Fruit fly (Drosophila melanogaster) whole organism, embryonic: ENCODE data around the gene CG13476.

Experiments
- Abd-B ChIP-seq: fragments of 200-800 bp; sonication (Bioruptor generic); optimal IDR thresholded peaks from 2 replicates; lab custom pipeline; 2018; ENCODE audit warnings: missing biosample characterization, mild to moderate bottlenecking, missing genetic modification characterization, moderate library complexity
- CG10959 ChIP-seq: fragments of 200-800 bp; sonication (Bioruptor generic); IDR thresholded peaks from 2 replicates; pipeline ENCODE4 v1.3.6; 2022; ENCODE audit warnings: missing biosample characterization, missing genetic modification characterization
- CG11456 ChIP-seq: fragments of 200-800 bp; sonication (Bioruptor generic); IDR thresholded peaks from 3 replicates; pipeline ENCODE4 v1.3.6; 2022; ENCODE audit warnings: missing biosample characterization, missing genetic modification characterization
- CG11560 ChIP-seq: fragments of 200-800 bp; sonication (Bioruptor generic); IDR thresholded peaks from 3 replicates; pipeline ENCODE4 v1.3.6; 2022; ENCODE audit warnings: missing biosample characterization, missing genetic modification characterization
- CG11696 ChIP-seq: fragments of 200-800 bp; sonication (Bioruptor generic); IDR thresholded peaks from 2 replicates; pipeline ENCODE4 v1.3.6; 2022; ENCODE audit warnings: missing biosample characterization, missing genetic modification characterization
- CG11723 ChIP-seq: fragments of 200-800 bp; sonication (Bioruptor generic); optimal IDR thresholded peaks from 2 replicates; lab custom pipeline; 2017; ENCODE audit warnings: missing biosample characterization, mild to moderate bottlenecking, missing genetic modification characterization
- CG12155 ChIP-seq: fragments of 200-800 bp; sonication (Bioruptor generic); optimal IDR thresholded peaks from 3 replicates; lab custom pipeline; 2016; ENCODE audit warnings: missing biosample characterization, missing genetic modification characterization
- CG12659 ChIP-seq: fragments of 200-800 bp; sonication (Bioruptor generic); optimal IDR thresholded peaks from 3 replicates; lab custom pipeline; 2017; ENCODE audit warnings: mild to moderate bottlenecking, missing biosample characterization, missing genetic modification reagents, missing genetic modification characterization
- CG14965 ChIP-seq: fragments of 200-800 bp; sonication (Bioruptor generic); optimal IDR thresholded peaks from 2 replicates; lab custom pipeline; 2016; ENCODE audit warnings: missing biosample characterization, missing genetic modification characterization, borderline replicate concordance
- CG15269 ChIP-seq: fragments of 200-800 bp; sonication (Bioruptor generic); optimal IDR thresholded peaks from 2 replicates; lab custom pipeline; 2018; ENCODE audit warnings: missing biosample characterization, mild to moderate bottlenecking, missing genetic modification characterization, moderate library complexity
- CG16779 ChIP-seq: fragments of 200-800 bp; sonication (Bioruptor generic); IDR thresholded peaks from 2 replicates; pipeline ENCODE4 v1.3.6; 2022; ENCODE audit warnings: missing biosample characterization, missing genetic modification characterization
- CG2120 ChIP-seq: fragments of 200-800 bp; sonication (Bioruptor generic); optimal IDR thresholded peaks from 3 replicates; lab custom pipeline; 2016; ENCODE audit warnings: missing biosample characterization, missing genetic modification characterization
- CG2202 ChIP-seq: fragments of 200-800 bp; sonication (Bioruptor generic); optimal IDR thresholded peaks from 2 replicates; lab custom pipeline; 2018; ENCODE audit warnings: missing biosample characterization, mild to moderate bottlenecking, missing genetic modification characterization
- CG30431 ChIP-seq: fragments of 200-800 bp; sonication (Bioruptor generic); optimal IDR thresholded peaks from 2 replicates; lab custom pipeline; 2017; ENCODE audit warnings: missing biosample characterization, missing genetic modification characterization
- CG32532 ChIP-seq: fragments of 200-800 bp; sonication (Bioruptor generic); IDR thresholded peaks from 2 replicates; pipeline ENCODE4 v1.3.6; 2022; ENCODE audit warnings: missing biosample characterization, missing genetic modification characterization
- CG3407 ChIP-seq: fragments of 200-800 bp; sonication (Bioruptor generic); optimal IDR thresholded peaks from 2 replicates; lab custom pipeline; 2018; ENCODE audit warnings: missing biosample characterization, mild to moderate bottlenecking, missing genetic modification characterization
- CG34224 ChIP-seq: fragments of 200-800 bp; sonication (Bioruptor generic); IDR thresholded peaks from 3 replicates; pipeline ENCODE4 v1.3.6; 2022; ENCODE audit warnings: missing biosample characterization, missing genetic modification characterization; ENCODE audit not compliant: partially characterized antibody
- CG6791 ChIP-seq: fragments of 200-800 bp; sonication (Bioruptor generic); IDR thresholded peaks from 3 replicates; pipeline ENCODE4 v1.3.6; 2022; ENCODE audit warnings: missing biosample characterization, missing genetic modification characterization; ENCODE audit not compliant: partially characterized antibody
- CG8765 ChIP-seq: fragments of 200-800 bp; sonication (Bioruptor generic); IDR thresholded peaks from 2 replicates; pipeline ENCODE4 v1.3.6; 2022; ENCODE audit warnings: missing biosample characterization, missing genetic modification characterization
- CG8944 ChIP-seq: fragments of 200-800 bp; sonication (Bioruptor generic); optimal IDR thresholded peaks from 3 replicates; lab custom pipeline; 2016; ENCODE audit warnings: missing biosample characterization, missing genetic modification characterization
- CG9876 ChIP-seq: fragments of 200-800 bp; sonication (Bioruptor generic); optimal IDR thresholded peaks from 2 replicates; lab custom pipeline; 2016; ENCODE audit warnings: missing biosample characterization, missing genetic modification characterization
- Dp ChIP-seq: fragments of 200-800 bp; sonication (Bioruptor generic); optimal IDR thresholded peaks from 2 replicates; lab custom pipeline; 2018; ENCODE audit warnings: missing biosample characterization, mild to moderate bottlenecking, missing genetic modification characterization, moderate library complexity
- ERR ChIP-seq: fragments of 200-800 bp; sonication (Bioruptor generic); optimal IDR thresholded peaks from 2 replicates; lab custom pipeline; 2016; ENCODE audit warnings: missing biosample characterization, missing genetic modification characterization
- Fer3 ChIP-seq: fragments of 200-800 bp; sonication (Bioruptor generic); optimal IDR thresholded peaks from 2 replicates; lab custom pipeline; 2018; ENCODE audit warnings: missing biosample characterization, mild to moderate bottlenecking, missing genetic modification characterization, moderate library complexity
- HLHmδ ChIP-seq: fragments of 200-800 bp; sonication (Bioruptor generic); optimal IDR thresholded peaks from 2 replicates; lab custom pipeline; 2018; ENCODE audit warnings: missing biosample characterization, mild to moderate bottlenecking, missing genetic modification characterization, moderate library complexity
- Hr78 ChIP-seq, 2 experiments: fragments of 200-800 bp in 1 of 2; fragments of >200 bp in 1 of 2; sonication (Bioruptor generic) in 1 of 2; optimal IDR thresholded peaks; 2 replicates each; lab custom pipeline; 2017 to 2019; ENCODE audit warnings: missing biosample characterization in 2 of 2, missing genetic modification characterization in 2 of 2, mild to moderate bottlenecking in 1 of 2, moderate library complexity in 1 of 2
- Max ChIP-seq: fragments of 200-800 bp; sonication (Bioruptor generic); optimal IDR thresholded peaks from 2 replicates; lab custom pipeline; 2016; ENCODE audit warnings: missing biosample characterization, mild to moderate bottlenecking, missing genetic modification characterization
- Six4 ChIP-seq: fragments of 200-800 bp; sonication (Bioruptor generic); optimal IDR thresholded peaks from 2 replicates; lab custom pipeline; 2016; ENCODE audit warnings: missing biosample characterization, missing genetic modification characterization
- Tbp ChIP-seq: fragments of >200 bp; optimal IDR thresholded peaks from 2 replicates; lab custom pipeline; 2018; ENCODE audit warnings: missing biosample characterization, missing genetic modification characterization
- Xbp1 ChIP-seq: fragments of 200-800 bp; sonication (Bioruptor generic); optimal IDR thresholded peaks from 3 replicates; lab custom pipeline; 2016; ENCODE audit warnings: missing biosample characterization, mild to moderate bottlenecking, missing genetic modification characterization
- ac ChIP-seq: fragments of 200-800 bp; sonication (Bioruptor generic); optimal IDR thresholded peaks from 3 replicates; lab custom pipeline; 2017; ENCODE audit warnings: missing biosample characterization, mild to moderate bottlenecking, missing genetic modification characterization
- al ChIP-seq: fragments of 200-800 bp; sonication (Bioruptor generic); IDR thresholded peaks from 2 replicates; pipeline ENCODE4 v1.3.6; 2022; ENCODE audit warnings: missing biosample characterization, missing genetic modification characterization
- ase ChIP-seq: fragments of 200-800 bp; sonication (Bioruptor generic); IDR thresholded peaks from 3 replicates; pipeline ENCODE4 v1.3.6; 2022; ENCODE audit warnings: missing biosample characterization, missing genetic modification characterization
- ewg ChIP-seq: fragments of 200-800 bp; sonication (Bioruptor generic); optimal IDR thresholded peaks from 3 replicates; lab custom pipeline; 2017; ENCODE audit warnings: mild to moderate bottlenecking, missing biosample characterization, missing genetic modification reagents, missing genetic modification characterization
- fd102C ChIP-seq: fragments of 200-800 bp; sonication (Bioruptor generic); optimal IDR thresholded peaks from 2 replicates; lab custom pipeline; 2018; ENCODE audit warnings: missing biosample characterization, mild to moderate bottlenecking, missing genetic modification characterization, moderate library complexity
- fd3F ChIP-seq: fragments of 200-800 bp; sonication (Bioruptor generic); optimal IDR thresholded peaks from 2 replicates; lab custom pipeline; 2018; ENCODE audit warnings: missing biosample characterization, mild to moderate bottlenecking, missing genetic modification characterization, moderate library complexity
- fd96Cb ChIP-seq: fragments of 200-800 bp; sonication (Bioruptor generic); optimal IDR thresholded peaks from 2 replicates; lab custom pipeline; 2018; ENCODE audit warnings: missing biosample characterization, mild to moderate bottlenecking, missing genetic modification characterization, moderate library complexity
- gsb-n ChIP-seq: fragments of 200-800 bp; sonication (Bioruptor generic); optimal IDR thresholded peaks from 3 replicates; lab custom pipeline; 2018; ENCODE audit warnings: missing biosample characterization, mild to moderate bottlenecking, missing genetic modification characterization
- her ChIP-seq: fragments of 200-800 bp; sonication (Bioruptor generic); optimal IDR thresholded peaks from 2 replicates; lab custom pipeline; 2016; ENCODE audit warnings: missing biosample characterization, missing genetic modification characterization
- lilli ChIP-seq: fragments of 200-800 bp; sonication (Bioruptor generic); optimal IDR thresholded peaks from 3 replicates; lab custom pipeline; 2016; ENCODE audit warnings: missing biosample characterization, missing genetic modification characterization
- lmd ChIP-seq: fragments of 200-800 bp; sonication (Bioruptor generic); IDR thresholded peaks from 2 replicates; pipeline ENCODE4 v1.3.6; 2022; ENCODE audit warnings: missing biosample characterization, missing genetic modification characterization
- mirr ChIP-seq: fragments of 200-800 bp; sonication (Bioruptor generic); optimal IDR thresholded peaks from 3 replicates; lab custom pipeline; 2018; ENCODE audit warnings: missing biosample characterization, mild to moderate bottlenecking, missing genetic modification characterization
- org-1 ChIP-seq: fragments of 200-800 bp; sonication (Bioruptor generic); optimal IDR thresholded peaks from 2 replicates; lab custom pipeline; 2017; ENCODE audit warnings: missing biosample characterization, missing genetic modification characterization
- pho ChIP-seq: fragments of 200-800 bp; sonication (Bioruptor generic); optimal IDR thresholded peaks from 2 replicates; lab custom pipeline; 2016; ENCODE audit warnings: missing biosample characterization, missing genetic modification characterization
- prd ChIP-seq, 3 experiments: fragments of >200 bp in 2 of 3; fragments of 200-800 bp in 1 of 3; sonication (Bioruptor generic) in 1 of 3; optimal IDR thresholded peaks in 2 of 3; IDR thresholded peaks in 1 of 3; 2 replicates in 2 of 3; 3 replicates in 1 of 3; pipeline versions ENCODE4 v1.3.6 to Lab custom; 2017 to 2022; ENCODE audit warnings: missing biosample characterization in 1 of 3, missing genetic modification characterization in 1 of 3
- tin ChIP-seq: fragments of 200-800 bp; sonication (Bioruptor generic); optimal IDR thresholded peaks from 3 replicates; lab custom pipeline; 2016; ENCODE audit warnings: missing biosample characterization, missing genetic modification characterization
- tna ChIP-seq: fragments of 200-800 bp; sonication (Bioruptor generic); IDR thresholded peaks from 2 replicates; pipeline ENCODE4 v1.3.6; 2022; ENCODE audit warnings: missing biosample characterization, missing genetic modification characterization; ENCODE audit not compliant: partially characterized antibody
- toy ChIP-seq: fragments of 200-800 bp; sonication (Bioruptor generic); IDR thresholded peaks from 2 replicates; pipeline ENCODE4 v1.3.6; 2022; ENCODE audit warnings: missing biosample characterization, missing genetic modification characterization
- twi ChIP-seq: fragments of 200-800 bp; optimal IDR thresholded peaks from 2 replicates; lab custom pipeline; 2019; ENCODE audit warnings: missing biosample characterization, mild to moderate bottlenecking, missing genetic modification characterization, moderate library complexity

Gene CG13476

dm6 chr3L:14665802-14666351, 39.4 kb upstream of the CG13476 start (continued):
- TF ChIP-seq prd (optimal IDR thresholded peaks at IDR 0.05; lab: Kevin White, UChicago) (no peak), prd (GFP tag; IDR thresholded peaks at IDR 0.05; lab: Robert Waterston, UW) (peak; percentile 91), Hr78 (GFP tag; optimal IDR thresholded peaks at IDR 0.05; lab: Kevin White, UChicago) (peak in 1 of 2 experiments; percentile 77), toy (GFP tag; lab: Robert Waterston, UW) (peak; percentile 74), fd102C (GFP tag; lab: Kevin White, UChicago) (peak; percentile 66), CG3407 (peak; percentile 79), Six4 (GFP tag; lab: Kevin White, UChicago) (peak; percentile 88), CG14965 (GFP tag; lab: Kevin White, UChicago) (peak; percentile 64), lmd (peak; percentile 87), mirr (GFP tag; lab: Kevin White, UChicago) (peak; percentile 56), CG15269 (peak; percentile 91), CG8765 (GFP tag; lab: Robert Waterston, UW) (peak; percentile 73), pho (GFP tag; lab: Kevin White, UChicago) (peak; percentile 84), twi (peak; percentile 78), CG8944 (GFP tag; lab: Kevin White, UChicago) (peak; percentile 85), CG6791 (GFP tag; lab: Robert Waterston, UW) (no peak), gsb-n (peak; percentile 84), lilli (GFP tag; lab: Kevin White, UChicago) (peak; percentile 93), CG10959 (peak; percentile 84), Abd-B (GFP tag; lab: Kevin White, UChicago) (peak; percentile 88), CG12155 (GFP tag; lab: Kevin White, UChicago) (peak; percentile 84), Dp (no peak), CG34224 (GFP tag; lab: Robert Waterston, UW) (no peak), CG32532 (GFP tag; lab: Robert Waterston, UW) (peak; percentile 81), Xbp1 (GFP tag; lab: Kevin White, UChicago) (peak; percentile 92), CG16779 (GFP tag; lab: Robert Waterston, UW) (0 out of 2 replicates have a peak, but pooled peaks have one; percentile 9), CG9876 (GFP tag; lab: Kevin White, UChicago) (peak; percentile 81), CG11560 (peak; percentile 64; the same call in 1 of the 3 replicates), al (GFP tag; lab: Robert Waterston, UW) (peak; percentile 55), CG2202 (tag; lab: Kevin White, UChicago) (peak; percentile 85), fd96Cb (tag; lab: Kevin White, UChicago) (peak; percentile 91), ewg (GFP tag; lab: Kevin White, UChicago) (peak; percentile 82), her (GFP tag; lab: Kevin White, UChicago) (peak; percentile 79), CG12659 (GFP tag; lab: Kevin White, UChicago) (peak; percentile 88), ase (peak; percentile 79), tna (GFP tag; lab: Robert Waterston, UW) (no peak), CG11723 (GFP tag; lab: Kevin White, UChicago) (peak; percentile 84), ac (peak; percentile 85), Fer3 (peak; percentile 74), tin (GFP tag; lab: Kevin White, UChicago) (peak; percentile 91), ERR (peak; percentile 79), org-1 (GFP tag; lab: Kevin White, UChicago) (peak; percentile 83), Max (GFP tag; lab: Kevin White, UChicago) (peak; percentile 83), fd3F (GFP tag; lab: Kevin White, UChicago) (peak; percentile 68), CG30431 (peak; percentile 82), CG2120 (GFP tag; lab: Kevin White, UChicago) (peak; percentile 91), CG11696 (GFP tag; lab: Robert Waterston, UW) (peak; percentile 73), Tbp (GFP tag; lab: Kevin White, UChicago) (no peak), CG11456 (GFP tag; lab: Robert Waterston, UW) (peak; percentile 83), HLHmδ (GFP tag; lab: Kevin White, UChicago) (no peak)
